Worm (Caenorhabditis elegans) whole organism, midembryonic: ENCODE data around the gene C09G5.14.

ENCODE experiments used
- T22C8.4 ChIP-seq: fragments of 200-800 bp; sonication (Bioruptor generic); IDR thresholded peaks from 2 replicates; pipeline ENCODE4 v1.3.6; 2022; ENCODE audit warnings: missing genetic modification characterization, missing compliant biosample characterization
- cog-1 ChIP-seq: sonication (generic microtip); optimal IDR thresholded peaks from 2 replicates; lab custom pipeline; 2016; ENCODE audit warnings: missing genetic modification characterization, missing compliant biosample characterization
- flt-1 ChIP-seq: fragments of 200-800 bp; sonication (Bioruptor generic); IDR thresholded peaks from 2 replicates; pipeline ENCODE4 v1.3.6; 2022; ENCODE audit warnings: missing genetic modification characterization, missing compliant biosample characterization
- klf-2 ChIP-seq: fragments of 200-800 bp; sonication (Bioruptor generic); conservative IDR thresholded peaks from 2 replicates; pipeline ENCODE4 v1.3.6; 2022; ENCODE audit warnings: missing genetic modification reagents, missing genetic modification characterization, missing compliant biosample characterization
- med-1 ChIP-seq: sonication (generic microtip); optimal IDR thresholded peaks from 2 replicates; lab custom pipeline; 2017; ENCODE audit warnings: missing genetic modification characterization, mild to moderate bottlenecking, missing compliant biosample characterization, antibody characterized with exemption, missing genetic modification reagents; ENCODE audit not compliant: insufficient read depth
- ref-1 ChIP-seq: fragments of 200-800 bp; sonication (Bioruptor generic); conservative IDR thresholded peaks from 2 replicates; pipeline ENCODE4 v1.3.6; 2022; ENCODE audit warnings: missing genetic modification reagents, missing genetic modification characterization, missing compliant biosample characterization
- tab-1 ChIP-seq: fragments of 200-800 bp; sonication (Bioruptor generic); IDR thresholded peaks from 2 replicates; pipeline ENCODE4 v1.3.6; 2022; ENCODE audit warnings: missing genetic modification characterization, missing compliant biosample characterization
- ztf-23 ChIP-seq: fragments of 200-800 bp; sonication (Bioruptor generic); IDR thresholded peaks from 2 replicates; pipeline ENCODE4 v1.3.6; 2022; ENCODE audit warnings: missing genetic modification reagents, missing genetic modification characterization, missing compliant biosample characterization
- ztf-29 ChIP-seq: fragments of 200-800 bp; sonication (Bioruptor generic); IDR thresholded peaks from 2 replicates; pipeline ENCODE4 v1.3.6; 2022; ENCODE audit warnings: missing genetic modification reagents, missing genetic modification characterization, missing compliant biosample characterization

C09G5.14 gene

ce11 chrII:10723069-10723468 lies at the start of gene C09G5.14:
Gene C09G5.14, minus strand, starts transcription at chrII:10723169.
- TF ChIP-seq cog-1 (tag; lab: Kevin White, UChicago) (no peak), flt-1 (GFP tag; lab: Robert Waterston, UW) (no peak), klf-2 (GFP tag; lab: Robert Waterston, UW) (no peak), ztf-29 (no peak), ref-1 (GFP tag; lab: Robert Waterston, UW) (no peak), med-1 (GFP tag; lab: Kevin White, UChicago) (no peak), tab-1 (GFP tag; lab: Robert Waterston, UW) (no peak), ztf-23 (GFP tag; lab: Robert Waterston, UW) (no peak), T22C8.4 (GFP tag; lab: Robert Waterston, UW) (no peak)

DNA sequence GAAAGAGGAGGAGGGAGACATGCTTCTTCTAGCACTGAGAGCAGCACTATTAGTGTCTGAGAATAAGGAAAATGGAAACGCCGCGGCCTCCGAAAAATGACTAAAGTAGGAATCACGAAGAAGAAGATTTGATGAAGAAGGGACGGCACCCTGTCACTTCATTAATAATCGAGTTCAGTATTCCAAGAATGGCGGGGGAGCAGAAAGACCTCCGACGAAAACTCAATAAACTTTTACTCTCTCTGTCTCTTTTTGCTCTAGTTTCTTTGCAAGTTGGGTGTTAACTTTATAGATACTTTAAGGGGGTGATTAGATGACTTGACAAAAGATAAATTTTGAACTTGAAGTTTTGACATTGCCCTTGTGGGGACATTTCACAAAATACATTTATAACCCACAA lies 46.3 kb upstream of the C09G5.14 start:
- no peak for TF ChIP-seq cog-1 (tag; lab: Kevin White, UChicago)
- no peak for TF ChIP-seq tab-1 (GFP tag; lab: Robert Waterston, UW)
- no peak for TF ChIP-seq med-1 (GFP tag; lab: Kevin White, UChicago)
- TF ChIP-seq ref-1 (GFP tag; lab: Robert Waterston, UW) = no peak
- TF ChIP-seq T22C8.4 (GFP tag; lab: Robert Waterston, UW) = no peak
- no peak for TF ChIP-seq flt-1 (GFP tag; lab: Robert Waterston, UW)
- TF ChIP-seq ztf-23 (GFP tag; lab: Robert Waterston, UW) = no peak

- no peak for TF ChIP-seq ref-1 (GFP tag; lab: Robert Waterston, UW)
- no peak for TF ChIP-seq flt-1 (GFP tag; lab: Robert Waterston, UW)
- TF ChIP-seq tab-1 (GFP tag; lab: Robert Waterston, UW) = no peak
- no peak for TF ChIP-seq ztf-23 (GFP tag; lab: Robert Waterston, UW)
- no peak for TF ChIP-seq med-1 (GFP tag; lab: Kevin White, UChicago)
- no peak for TF ChIP-seq cog-1 (tag; lab: Kevin White, UChicago)
- no peak for TF ChIP-seq klf-2 (GFP tag; lab: Robert Waterston, UW)
- no peak for TF ChIP-seq ztf-29
- no peak for TF ChIP-seq T22C8.4 (GFP tag; lab: Robert Waterston, UW)
Measured at ce11 chrII:10767977-10768376, 45.0 kb upstream of the C09G5.14 start.

- TF ChIP-seq flt-1 (GFP tag; lab: Robert Waterston, UW) (no peak), cog-1 (tag; lab: Kevin White, UChicago) (no peak), klf-2 (GFP tag; lab: Robert Waterston, UW) (no peak), T22C8.4 (GFP tag; lab: Robert Waterston, UW) (no peak), med-1 (GFP tag; lab: Kevin White, UChicago) (no peak), ztf-23 (GFP tag; lab: Robert Waterston, UW) (no peak), ref-1 (GFP tag; lab: Robert Waterston, UW) (no peak), ztf-29 (no peak), tab-1 (GFP tag; lab: Robert Waterston, UW) (no peak)
Measured at ce11 chrII:10766773-10767172, 43.8 kb upstream of the C09G5.14 start.

DNA sequence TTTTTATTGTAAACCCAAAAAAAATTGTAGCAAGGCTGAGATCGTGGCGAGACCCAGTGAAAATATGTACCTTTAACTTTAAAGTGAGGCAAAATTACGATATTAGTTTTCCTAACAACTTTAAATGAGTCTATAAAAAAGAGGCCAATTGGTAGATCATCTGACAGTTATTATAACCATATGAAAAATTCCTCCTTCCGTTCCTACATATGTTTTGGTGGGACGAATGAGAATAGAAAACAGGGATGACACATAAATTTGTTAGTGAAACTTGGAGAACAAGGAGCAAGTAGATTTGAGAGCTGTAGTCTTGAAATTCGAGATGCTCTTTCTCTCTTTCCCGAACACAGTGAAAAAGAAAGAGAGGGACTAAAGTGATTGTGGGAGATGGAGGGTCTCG lies 42.3 kb upstream of the C09G5.14 start:
- TF ChIP-seq cog-1 (tag; lab: Kevin White, UChicago) = no peak
- no peak for TF ChIP-seq flt-1 (GFP tag; lab: Robert Waterston, UW)

ce11 chrII:10761653-10762052 lies 38.7 kb upstream of the C09G5.14 start:
- TF ChIP-seq klf-2 (GFP tag; lab: Robert Waterston, UW) (no peak), ref-1 (GFP tag; lab: Robert Waterston, UW) (no peak), tab-1 (GFP tag; lab: Robert Waterston, UW) (no peak), flt-1 (GFP tag; lab: Robert Waterston, UW) (no peak), ztf-29 (no peak), ztf-23 (GFP tag; lab: Robert Waterston, UW) (no peak), T22C8.4 (GFP tag; lab: Robert Waterston, UW) (no peak), cog-1 (tag; lab: Kevin White, UChicago) (no peak), med-1 (GFP tag; lab: Kevin White, UChicago) (no peak)

DNA sequence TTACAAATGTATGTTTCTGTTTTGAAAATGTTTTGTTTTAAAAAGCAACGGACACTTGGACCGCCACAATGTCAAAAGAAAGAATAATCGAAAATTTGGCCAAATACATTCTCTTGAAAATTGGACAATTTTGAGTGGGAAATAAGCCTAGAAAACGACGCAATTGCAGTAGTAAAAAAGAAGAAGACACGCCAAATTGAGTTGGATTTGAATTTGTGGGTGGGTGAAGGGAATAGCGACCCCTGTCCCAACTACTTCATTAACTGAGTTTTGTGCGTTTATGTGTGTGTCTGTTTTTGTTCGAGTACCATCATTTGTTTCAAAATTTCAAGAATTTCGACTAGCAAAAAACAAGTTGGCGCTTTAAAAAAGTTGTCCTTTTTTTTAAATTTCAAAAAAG lies 37.8 kb upstream of the C09G5.14 start:
- TF ChIP-seq med-1 (GFP tag; lab: Kevin White, UChicago) (no peak), klf-2 (GFP tag; lab: Robert Waterston, UW) (no peak), ref-1 (GFP tag; lab: Robert Waterston, UW) (no peak), ztf-23 (GFP tag; lab: Robert Waterston, UW) (no peak), T22C8.4 (GFP tag; lab: Robert Waterston, UW) (no peak), ztf-29 (no peak), flt-1 (GFP tag; lab: Robert Waterston, UW) (no peak), cog-1 (tag; lab: Kevin White, UChicago) (no peak)

ce11 chrII:10759425-10759824 lies 36.5 kb upstream of the C09G5.14 start:
- TF ChIP-seq klf-2 (GFP tag; lab: Robert Waterston, UW) (no peak), flt-1 (GFP tag; lab: Robert Waterston, UW) (no peak), ztf-29 (no peak), med-1 (GFP tag; lab: Kevin White, UChicago) (no peak), ref-1 (GFP tag; lab: Robert Waterston, UW) (no peak), ztf-23 (GFP tag; lab: Robert Waterston, UW) (no peak), cog-1 (tag; lab: Kevin White, UChicago) (no peak), tab-1 (GFP tag; lab: Robert Waterston, UW) (no peak), T22C8.4 (GFP tag; lab: Robert Waterston, UW) (no peak)

- no peak for TF ChIP-seq flt-1 (GFP tag; lab: Robert Waterston, UW)
- TF ChIP-seq ref-1 (GFP tag; lab: Robert Waterston, UW) = no peak
- TF ChIP-seq ztf-23 (GFP tag; lab: Robert Waterston, UW) = no peak
- TF ChIP-seq med-1 (GFP tag; lab: Kevin White, UChicago) = no peak
- TF ChIP-seq cog-1 (tag; lab: Kevin White, UChicago) = no peak
- TF ChIP-seq tab-1 (GFP tag; lab: Robert Waterston, UW) = no peak
- TF ChIP-seq ztf-29 = no peak
- TF ChIP-seq T22C8.4 (GFP tag; lab: Robert Waterston, UW) = no peak
Measured at ce11 chrII:10758951-10759350, 36.0 kb upstream of the C09G5.14 start.
